Worm (Caenorhabditis elegans): ENCODE results near the gene pkg-2.

Gene pkg-2

DNA sequence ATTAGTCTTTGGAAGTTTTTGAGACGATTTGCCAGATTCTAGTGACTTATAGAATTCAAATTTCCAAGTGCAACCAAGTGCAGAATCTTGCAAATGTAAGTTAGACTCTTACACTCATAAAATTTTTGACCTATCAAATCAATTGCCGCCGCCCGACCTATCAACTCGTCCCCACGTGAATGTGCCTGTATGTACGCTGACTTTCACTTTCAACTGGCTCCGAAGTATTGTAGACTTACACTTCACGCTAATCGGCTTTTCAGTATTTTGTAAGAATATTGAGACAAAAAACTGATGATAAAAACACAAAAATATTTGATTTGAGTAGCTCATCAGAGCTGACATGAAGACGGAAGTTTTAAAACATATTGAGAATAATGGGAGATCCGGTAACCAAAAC lies 12.1 kb downstream of the pkg-2 start (continued):
- TF ChIP-seq daf-19 (GFP tag; conservative IDR thresholded peaks at IDR 0.05), result no peak
- TF ChIP-seq Y105C5A.15 (GFP tag; IDR thresholded peaks at IDR 0.05), result no peak
- no peak for TF ChIP-seq snpc-4 (tag; optimal IDR thresholded peaks at IDR 0.05)
- no peak for TF ChIP-seq zip-2 (tag; optimal IDR thresholded peaks at IDR 0.05)
- TF ChIP-seq nhr-10 (tag; optimal IDR thresholded peaks at IDR 0.05), result no peak
- TF ChIP-seq nhr-48 (tag; optimal IDR thresholded peaks at IDR 0.05), result peak; percentile 56
- TF ChIP-seq F37D6.2 (tag; optimal IDR thresholded peaks at IDR 0.05), result no peak
- TF ChIP-seq attf-4 (tag; optimal IDR thresholded peaks at IDR 0.05), result no peak
- no peak for TF ChIP-seq madf-9 (GFP tag; conservative IDR thresholded peaks at IDR 0.05)
- TF ChIP-seq dmd-8 (GFP tag; IDR thresholded peaks at IDR 0.05), result no peak
- TF ChIP-seq fos-1 (tag; optimal IDR thresholded peaks at IDR 0.05), result no peak
- no peak for TF ChIP-seq ceh-44 (GFP tag; IDR thresholded peaks at IDR 0.05)
- TF ChIP-seq hlh-11 (tag; optimal IDR thresholded peaks at IDR 0.05), result peak; percentile 59

DNA sequence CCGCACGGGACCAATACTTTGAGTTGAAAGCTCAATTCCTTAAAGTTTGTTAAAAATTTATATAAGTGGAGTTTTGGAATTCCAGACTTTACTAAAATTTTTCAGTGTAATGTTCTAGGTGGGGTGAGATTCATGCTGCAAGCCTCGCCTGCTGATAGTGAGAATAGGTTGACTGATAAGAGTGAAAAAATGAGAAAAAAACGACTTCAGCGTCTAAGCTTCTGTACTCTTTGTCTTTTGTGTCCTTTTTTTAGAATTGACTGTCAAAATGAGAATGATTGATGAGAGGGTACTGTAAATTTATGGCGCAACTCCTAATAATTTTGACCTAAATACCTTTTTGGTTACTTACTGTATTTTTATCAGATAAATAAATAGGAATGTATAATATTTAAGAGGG lies 13.5 kb downstream of the pkg-2 start:
- TF ChIP-seq spr-3 (GFP tag; optimal IDR thresholded peaks at IDR 0.05) (no peak), php-3 (GFP tag; IDR thresholded peaks at IDR 0.05) (peak; percentile 84), lsy-2 (tag; optimal IDR thresholded peaks at IDR 0.05) (peak in 1 of 2 experiments; percentile 17), pqm-1 (tag; optimal IDR thresholded peaks at IDR 0.05) (peak; percentile 81), gei-8 (GFP tag; optimal IDR thresholded peaks at IDR 0.05) (no peak), lim-7 (GFP tag; IDR thresholded peaks at IDR 0.05) (no peak), dmd-6 (GFP tag; IDR thresholded peaks at IDR 0.05) (peak; percentile 53), hlh-30 (tag; optimal IDR thresholded peaks at IDR 0.05; ENCODE audit: insufficient read depth) (peak; percentile 32), duxl-1 (tag; optimal IDR thresholded peaks at IDR 0.05; ENCODE audit: poor library complexity) (no peak), ceh-20 (GFP tag; IDR thresholded peaks at IDR 0.05) (peak; percentile 82), nhr-25 (tag; optimal IDR thresholded peaks at IDR 0.05; ENCODE audit: borderline replicate concordance, insufficient read depth) (no peak), daf-16 (GFP tag; optimal IDR thresholded peaks at IDR 0.05) (no peak), daf-16 (tag; optimal IDR thresholded peaks at IDR 0.05) (peak; percentile 24), mes-2 (tag; optimal IDR thresholded peaks at IDR 0.05; ENCODE audit: poor library complexity, severe bottlenecking) (no peak), dpl-1 (GFP tag; optimal IDR thresholded peaks at IDR 0.05) (no peak), tra-1 (GFP tag; IDR thresholded peaks at IDR 0.05) (0 out of 2 replicates have a peak, but pooled peaks have one; percentile 60), F26F4.8 (GFP tag; conservative IDR thresholded peaks at IDR 0.05) (no peak), hlh-11 (tag; optimal IDR thresholded peaks at IDR 0.05) (peak; percentile 61), ceh-44 (GFP tag; IDR thresholded peaks at IDR 0.05) (no peak), dve-1 (tag; optimal IDR thresholded peaks at IDR 0.05; ENCODE audit: insufficient read depth) (peak; percentile 51)

DNA sequence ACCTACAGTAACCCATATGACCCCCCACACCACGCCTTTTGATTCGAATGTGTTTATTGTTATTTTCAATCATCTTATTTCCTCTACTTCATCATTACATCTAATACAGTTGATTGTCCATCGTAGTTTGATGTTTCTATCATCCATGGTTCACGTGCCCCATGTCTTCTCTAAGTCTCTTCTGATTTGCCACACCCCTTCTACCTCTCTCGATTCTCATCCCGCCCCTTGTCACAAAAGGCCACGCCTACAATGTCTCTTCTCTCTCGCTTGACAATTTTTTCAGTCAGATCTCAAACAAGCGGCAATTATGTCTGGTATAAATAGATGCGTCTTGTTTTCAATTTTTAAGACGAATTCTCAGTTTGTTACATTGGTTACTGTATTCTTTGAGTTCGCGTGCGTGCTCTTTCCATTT lies 14.3 kb downstream of the pkg-2 start:
- TF ChIP-seq F26F4.8 (GFP tag; conservative IDR thresholded peaks at IDR 0.05) (no peak), nhr-48 (tag; optimal IDR thresholded peaks at IDR 0.05) (peak; percentile 88), tra-1 (GFP tag; IDR thresholded peaks at IDR 0.05) (peak; percentile 40; the same call in 1 of the 2 replicates), saeg-2 (GFP tag; IDR thresholded peaks at IDR 0.05) (no peak), dmd-8 (GFP tag; IDR thresholded peaks at IDR 0.05) (no peak), dve-1 (tag; optimal IDR thresholded peaks at IDR 0.05; ENCODE audit: insufficient read depth) (peak; percentile 87), hlh-30 (tag; optimal IDR thresholded peaks at IDR 0.05; ENCODE audit: insufficient read depth) (peak; percentile 92), dpl-1 (GFP tag; optimal IDR thresholded peaks at IDR 0.05) (peak; percentile 8), nhr-11 (tag; optimal IDR thresholded peaks at IDR 0.05) (no peak), ces-1 (GFP tag; optimal IDR thresholded peaks at IDR 0.05) (no peak), mxl-3 (GFP tag; optimal IDR thresholded peaks at IDR 0.05) (peak; percentile 64), mdl-1 (tag; optimal IDR thresholded peaks at IDR 0.05) (peak; percentile 78 to 88), daf-19 (GFP tag; conservative IDR thresholded peaks at IDR 0.05) (no peak), nhr-76 (tag; optimal IDR thresholded peaks at IDR 0.05) (peak; percentile 69), mep-1 (tag; optimal IDR thresholded peaks at IDR 0.05) (peak; percentile 54), php-3 (GFP tag; IDR thresholded peaks at IDR 0.05) (0 out of 2 replicates have a peak, but pooled peaks have one; percentile 12), snpc-4 (tag; optimal IDR thresholded peaks at IDR 0.05) (no peak), mxl-2 (GFP tag; conservative IDR thresholded peaks at IDR 0.05) (peak; percentile 80), unc-62 (GFP tag; optimal IDR thresholded peaks at IDR 0.05 in 1 of 2) (peak in 1 of 2 experiments; percentile 71), unc-62 (tag; optimal IDR thresholded peaks at IDR 0.05) (no peak), lin-1 (GFP tag; IDR thresholded peaks at IDR 0.05) (peak; percentile 29; the same call in 1 of the 2 replicates), daf-16 (GFP tag; optimal IDR thresholded peaks at IDR 0.05) (peak in 1 of 2 experiments; percentile 28), daf-16 (tag; optimal IDR thresholded peaks at IDR 0.05) (peak; percentile 83), nhr-102 (tag; optimal IDR thresholded peaks at IDR 0.05) (no peak), F49E8.2 (tag; optimal IDR thresholded peaks at IDR 0.05; ENCODE audit: borderline replicate concordance) (no peak), ceh-32 (tag; optimal IDR thresholded peaks at IDR 0.05; ENCODE audit: poor library complexity) (no peak), T26A8.4 (GFP tag; IDR thresholded peaks at IDR 0.05) (peak; percentile 19; the same call in 1 of the 2 replicates), gei-8 (GFP tag; optimal IDR thresholded peaks at IDR 0.05) (peak; percentile 8)
